Worm (Caenorhabditis elegans) whole organism, L4 larva: ENCODE measurements around the gene AH10.4.
A peak's percentile ranks its signal among the peaks of the same experiment; 100 is the strongest.

Experiments
- F49E8.2 ChIP-seq: sonication (generic microtip); optimal IDR thresholded peaks from 2 replicates; lab custom pipeline; 2016; ENCODE audit warnings: missing compliant biosample characterization, mild to moderate bottlenecking, missing genetic modification characterization, borderline replicate concordance
- T20F7.1 ChIP-seq: fragments of 200-800 bp; sonication (Bioruptor generic); optimal IDR thresholded peaks from 2 replicates; lab custom pipeline; 2018; ENCODE audit warnings: mild to moderate bottlenecking, missing genetic modification characterization, missing compliant biosample characterization
- T26A8.4 ChIP-seq: fragments of 200-800 bp; sonication (Bioruptor generic); IDR thresholded peaks from 2 replicates; pipeline ENCODE4 v1.3.6; 2022; ENCODE audit warnings: missing genetic modification characterization, missing compliant biosample characterization
- Y48G9A.11 ChIP-seq: fragments of 200-800 bp; sonication (Bioruptor generic); IDR thresholded peaks from 2 replicates; pipeline ENCODE4 v1.3.6; 2022; ENCODE audit warnings: missing genetic modification reagents, missing genetic modification characterization, missing compliant biosample characterization
- aha-1 ChIP-seq: fragments of 150-350 bp; peaks from one replicate; lab custom pipeline; 2014; ENCODE audit warnings: missing biosample characterization, missing genetic modification characterization
- ama-1 ChIP-seq: fragments of 150-350 bp; optimal IDR thresholded peaks from 2 replicates; lab custom pipeline; 2014; ENCODE audit warnings: inconsistent platforms, mixed read lengths
- ceh-32 ChIP-seq: sonication (generic microtip); optimal IDR thresholded peaks from 2 replicates; lab custom pipeline; 2016; ENCODE audit warnings: mild to moderate bottlenecking, missing genetic modification characterization, missing compliant biosample characterization; ENCODE audit not compliant: poor library complexity
- ceh-82 ChIP-seq: sonication (generic microtip); optimal IDR thresholded peaks from 2 replicates; lab custom pipeline; 2017; ENCODE audit warnings: missing biosample characterization, missing genetic modification characterization
- daf-12 ChIP-seq: fragments of 150-350 bp; optimal IDR thresholded peaks from 2 replicates; lab custom pipeline; 2014; ENCODE audit warnings: missing biosample characterization, missing genetic modification reagents, missing genetic modification characterization
- daf-16 ChIP-seq, 3 experiments: sonication (generic microtip); optimal IDR thresholded peaks; 2 replicates each; lab custom pipeline; 2016 to 2017; ENCODE audit warnings: missing genetic modification characterization in 3 of 3, missing genetic modification reagents in 3 of 3, mild to moderate bottlenecking in 2 of 3, missing compliant biosample characterization in 2 of 3, missing biosample characterization in 1 of 3, moderate library complexity in 1 of 3
- daf-19 ChIP-seq: fragments of 200-800 bp; sonication (Bioruptor generic); conservative IDR thresholded peaks from 2 replicates; pipeline ENCODE4 v1.3.6; 2022; ENCODE audit warnings: missing genetic modification characterization, missing compliant biosample characterization
- duxl-1 ChIP-seq: sonication (generic microtip); optimal IDR thresholded peaks from 2 replicates; lab custom pipeline; 2016; ENCODE audit warnings: mild to moderate bottlenecking, missing genetic modification characterization, moderate library complexity, missing compliant biosample characterization; ENCODE audit not compliant: poor library complexity
- hlh-11 ChIP-seq: fragments of 200-800 bp; sonication (Bioruptor generic); optimal IDR thresholded peaks from 2 replicates; lab custom pipeline; 2018; ENCODE audit warnings: mild to moderate bottlenecking, missing genetic modification characterization, missing compliant biosample characterization
- hmg-1.1 ChIP-seq: fragments of 200-800 bp; sonication (Bioruptor generic); IDR thresholded peaks from 2 replicates; pipeline ENCODE4 v1.3.6; 2022; ENCODE audit warnings: missing genetic modification reagents, missing genetic modification characterization, missing compliant biosample characterization
- jun-1 ChIP-seq: fragments of 150-350 bp; optimal IDR thresholded peaks from 2 replicates; lab custom pipeline; 2014; ENCODE audit warnings: missing biosample characterization, missing genetic modification reagents, missing genetic modification characterization
- lin-15B ChIP-seq: fragments of 150-350 bp; sonication (generic microtip); optimal IDR thresholded peaks from 3 replicates; lab custom pipeline; 2014; ENCODE audit warnings: missing biosample characterization, missing genetic modification characterization
- lir-3 ChIP-seq: sonication (generic microtip); optimal IDR thresholded peaks from 2 replicates; lab custom pipeline; 2016; ENCODE audit warnings: mild to moderate bottlenecking, missing genetic modification characterization, missing compliant biosample characterization
- mdl-1 ChIP-seq, 2 experiments: fragments of 150-350 bp in 1 of 2; sonication (generic microtip) in 1 of 2; optimal IDR thresholded peaks; 2 replicates each; lab custom pipeline; 2014 to 2017; ENCODE audit warnings: missing biosample characterization in 2 of 2, missing genetic modification characterization in 2 of 2
- mep-1 ChIP-seq: fragments of 150-350 bp; sonication (generic microtip); optimal IDR thresholded peaks from 3 replicates; lab custom pipeline; 2014; ENCODE audit warnings: missing biosample characterization, missing genetic modification characterization
- mes-2 ChIP-seq: sonication (generic microtip); optimal IDR thresholded peaks from 2 replicates; lab custom pipeline; 2016; ENCODE audit warnings: missing genotype, mild to moderate bottlenecking, missing genetic modification characterization, missing compliant biosample characterization; ENCODE audit not compliant: poor library complexity, severe bottlenecking
- mxl-2 ChIP-seq: fragments of 200-800 bp; sonication (Bioruptor generic); conservative IDR thresholded peaks from 2 replicates; pipeline ENCODE4 v1.3.6; 2022; ENCODE audit warnings: missing genetic modification reagents, missing genetic modification characterization, missing compliant biosample characterization
- nhr-111 ChIP-seq: fragments of 200-800 bp; sonication (Bioruptor generic); optimal IDR thresholded peaks from 2 replicates; lab custom pipeline; 2018; ENCODE audit warnings: mild to moderate bottlenecking, missing genetic modification characterization, missing compliant biosample characterization
- nhr-237 ChIP-seq: sonication (generic microtip); optimal IDR thresholded peaks from 2 replicates; lab custom pipeline; 2017; ENCODE audit warnings: missing biosample characterization, missing genetic modification characterization
- nhr-41 ChIP-seq: fragments of 200-800 bp; sonication (Bioruptor generic); IDR thresholded peaks from 2 replicates; pipeline ENCODE4 v1.3.6; 2022; ENCODE audit warnings: missing genetic modification reagents, missing genetic modification characterization, missing compliant biosample characterization
- nhr-48 ChIP-seq: sonication (generic microtip); optimal IDR thresholded peaks from 2 replicates; lab custom pipeline; 2016; ENCODE audit warnings: mild to moderate bottlenecking, missing genetic modification characterization, missing compliant biosample characterization
- nhr-6 ChIP-seq: fragments of 150-350 bp; optimal IDR thresholded peaks from 2 replicates; lab custom pipeline; 2014; ENCODE audit warnings: missing biosample characterization, missing genetic modification characterization
- nhr-77 ChIP-seq: fragments of 150-350 bp; optimal IDR thresholded peaks from 2 replicates; lab custom pipeline; 2014; ENCODE audit warnings: missing biosample characterization, missing genetic modification characterization
- pha-4 ChIP-seq, 2 experiments: fragments of 150-350 bp in 1 of 2; fragments of 200-800 bp in 1 of 2; sonication (Bioruptor generic) in 1 of 2; IDR thresholded peaks in 1 of 2; optimal IDR thresholded peaks in 1 of 2; 2 replicates each; pipeline versions ENCODE4 v1.3.6 to Lab custom; 2014 to 2022; ENCODE audit warnings: missing genetic modification characterization in 2 of 2, missing genetic modification reagents in 2 of 2, missing biosample characterization in 1 of 2, missing compliant biosample characterization in 1 of 2
- pqm-1 ChIP-seq: sonication (generic microtip); optimal IDR thresholded peaks from 2 replicates; lab custom pipeline; 2017; ENCODE audit warnings: missing biosample characterization, missing genetic modification characterization
- rbr-2 ChIP-seq: sonication (generic microtip); optimal IDR thresholded peaks from 2 replicates; lab custom pipeline; 2016; ENCODE audit warnings: missing genotype, missing genetic modification characterization, missing compliant biosample characterization
- set-16 ChIP-seq: fragments of 200-800 bp; sonication (Bioruptor generic); IDR thresholded peaks from 2 replicates; pipeline ENCODE4 v1.3.6; 2022; ENCODE audit warnings: missing genetic modification reagents, missing genetic modification characterization, missing compliant biosample characterization
- skn-1 ChIP-seq: fragments of 150-350 bp; optimal IDR thresholded peaks from 2 replicates; lab custom pipeline; 2014; ENCODE audit warnings: missing biosample characterization, missing genetic modification characterization
- tag-97 ChIP-seq: fragments of 200-800 bp; sonication (Bioruptor generic); IDR thresholded peaks from 2 replicates; pipeline ENCODE4 v1.3.6; 2022; ENCODE audit warnings: missing genetic modification characterization, missing compliant biosample characterization
- tra-1 ChIP-seq: fragments of 200-800 bp; sonication (Bioruptor generic); IDR thresholded peaks from 2 replicates; pipeline ENCODE4 v1.3.6; 2022; ENCODE audit warnings: missing genetic modification reagents, missing genetic modification characterization, missing compliant biosample characterization
- unc-130 ChIP-seq: sonication (generic microtip); optimal IDR thresholded peaks from 2 replicates; lab custom pipeline; 2016; ENCODE audit warnings: missing genetic modification reagents, missing genetic modification characterization, missing compliant biosample characterization
- unc-39 ChIP-seq: sonication (generic microtip); optimal IDR thresholded peaks from 2 replicates; lab custom pipeline; 2017; ENCODE audit warnings: missing biosample characterization, missing genetic modification characterization
- unc-62 ChIP-seq, 3 experiments: fragments of 150-350 bp in 1 of 3; sonication (generic microtip); optimal IDR thresholded peaks in 2 of 3; peaks in 1 of 3; 1 replicate in 1 of 3; 2 replicates in 2 of 3; lab custom pipeline; 2014 to 2017; ENCODE audit warnings: missing biosample characterization in 3 of 3, missing genetic modification characterization in 3 of 3, missing genetic modification reagents in 3 of 3, missing genotype in 1 of 3
- zag-1 ChIP-seq: fragments of 150-350 bp; optimal IDR thresholded peaks from 2 replicates; lab custom pipeline; 2014; ENCODE audit warnings: missing biosample characterization, missing genetic modification characterization
- zfp-2 ChIP-seq: sonication (generic microtip); optimal IDR thresholded peaks from 2 replicates; lab custom pipeline; 2016; ENCODE audit warnings: mild to moderate bottlenecking, missing genetic modification characterization, missing compliant biosample characterization
- zfp-3 ChIP-seq: fragments of 200-800 bp; sonication (Bioruptor generic); conservative IDR thresholded peaks from 2 replicates; pipeline ENCODE4 v1.3.6; 2022; ENCODE audit warnings: missing genetic modification reagents, missing genetic modification characterization, missing compliant biosample characterization
- zip-11 ChIP-seq: fragments of 200-800 bp; sonication (Bioruptor generic); IDR thresholded peaks from 2 replicates; pipeline ENCODE4 v1.3.6; 2022; ENCODE audit warnings: missing genetic modification characterization, missing compliant biosample characterization
- zip-2 ChIP-seq: fragments of 150-350 bp; optimal IDR thresholded peaks from 2 replicates; lab custom pipeline; 2014; ENCODE audit warnings: missing biosample characterization, missing genetic modification characterization

AH10.4 gene

DNA sequence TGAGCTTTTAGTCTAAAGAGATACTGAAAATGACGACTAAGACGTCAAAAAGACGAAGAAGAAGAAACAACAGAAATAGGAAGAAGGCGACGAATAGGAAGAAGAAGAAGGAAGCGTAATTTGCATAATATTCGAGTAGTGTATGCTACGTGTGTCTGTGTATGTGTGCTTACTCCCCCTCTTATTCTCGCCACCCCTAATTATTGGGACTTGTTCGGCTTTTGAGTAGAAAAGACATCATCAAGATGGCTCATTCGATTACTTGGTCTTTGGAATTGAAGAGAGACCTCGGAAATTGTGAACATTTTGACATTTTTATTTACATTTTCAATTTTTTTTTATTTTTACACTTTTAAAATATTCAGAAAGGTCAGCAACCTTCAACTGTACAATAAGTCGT lies 7.4 kb downstream of the AH10.4 start:
- TF ChIP-seq pqm-1 (tag; lab: Kevin White, UChicago) = no peak
- peak in 1 of 2 experiments; percentile 57 for TF ChIP-seq unc-62 (GFP tag; optimal IDR thresholded peaks at IDR 0.05 in 1 of 2; lab: Kevin White, UChicago)
- TF ChIP-seq unc-62 (tag; optimal IDR thresholded peaks at IDR 0.05; lab: Kevin White, UChicago) = no peak
- TF ChIP-seq zfp-3 (GFP tag; lab: Robert Waterston, UW) = no peak
- no peak for TF ChIP-seq tag-97 (GFP tag; lab: Robert Waterston, UW)

- TF ChIP-seq unc-62 (GFP tag; optimal IDR thresholded peaks at IDR 0.05 in 1 of 2; lab: Kevin White, UChicago) (peak in 1 of 2 experiments; percentile 45), unc-62 (tag; optimal IDR thresholded peaks at IDR 0.05; lab: Kevin White, UChicago) (no peak), ceh-82 (no peak), unc-130 (no peak), tra-1 (GFP tag; lab: Robert Waterston, UW) (no peak), mxl-2 (no peak), ama-1 (lab: Kevin White, UChicago) (no peak), ceh-32 (no peak), nhr-41 (no peak), aha-1 (tag; lab: Kevin White, UChicago) (peak; percentile 97), zip-2 (tag; lab: Kevin White, UChicago) (no peak), zfp-3 (GFP tag; lab: Robert Waterston, UW) (no peak), pha-4 (GFP tag; IDR thresholded peaks at IDR 0.05; lab: Robert Waterston, UW) (no peak), pha-4 (tag; optimal IDR thresholded peaks at IDR 0.05; lab: Kevin White, UChicago) (no peak), T20F7.1 (no peak), zip-11 (GFP tag; lab: Robert Waterston, UW) (no peak), rbr-2 (tag; lab: Kevin White, UChicago) (no peak), T26A8.4 (GFP tag; lab: Robert Waterston, UW) (no peak)
Measured at ce11 chrV:14128858-14129257, 8.8 kb downstream of the AH10.4 start.

- TF ChIP-seq zag-1 (tag; lab: Kevin White, UChicago) = no peak
- TF ChIP-seq mep-1 (tag; lab: Kevin White, UChicago) = peak; percentile 32
- TF ChIP-seq set-16 (GFP tag; lab: Robert Waterston, UW) = no peak
- TF ChIP-seq hmg-1.1 (GFP tag; lab: Robert Waterston, UW) = 0 out of 2 replicates have a peak, but pooled peaks have one; percentile 28
- peak; percentile 19 for TF ChIP-seq hlh-11 (tag; lab: Kevin White, UChicago)
- TF ChIP-seq daf-16 (GFP tag; optimal IDR thresholded peaks at IDR 0.05; lab: Kevin White, UChicago) = no peak
- peak; percentile 27 for TF ChIP-seq daf-16 (tag; optimal IDR thresholded peaks at IDR 0.05; lab: Kevin White, UChicago)
- peak; percentile 53 for TF ChIP-seq nhr-6 (tag; lab: Kevin White, UChicago)
- peak; percentile 6 for TF ChIP-seq rbr-2 (tag; lab: Kevin White, UChicago)
- TF ChIP-seq, all 104 proteins: peak for 6
Measured at ce11 chrV:14127834-14128233, 9.8 kb downstream of the AH10.4 start.

- TF ChIP-seq zfp-2 (tag; lab: Kevin White, UChicago) (no peak), daf-12 (tag; lab: Kevin White, UChicago) (no peak), nhr-237 (tag; lab: Kevin White, UChicago) (no peak), zip-11 (GFP tag; lab: Robert Waterston, UW) (no peak), skn-1 (tag; lab: Kevin White, UChicago) (no peak), unc-62 (GFP tag; optimal IDR thresholded peaks at IDR 0.05 in 1 of 2; lab: Kevin White, UChicago) (peak in 1 of 2 experiments; percentile 11), unc-62 (tag; optimal IDR thresholded peaks at IDR 0.05; lab: Kevin White, UChicago) (no peak), set-16 (GFP tag; lab: Robert Waterston, UW) (peak; percentile 16; the same call in 1 of the 2 replicates), T20F7.1 (no peak), nhr-111 (GFP tag; lab: Kevin White, UChicago) (no peak), nhr-41 (no peak), nhr-48 (tag; lab: Kevin White, UChicago) (no peak), lin-15B (tag; lab: Kevin White, UChicago) (no peak), jun-1 (no peak), F49E8.2 (tag; lab: Kevin White, UChicago) (no peak), hlh-11 (tag; lab: Kevin White, UChicago) (no peak), unc-39 (tag; lab: Kevin White, UChicago) (no peak), hmg-1.1 (GFP tag; lab: Robert Waterston, UW) (0 out of 2 replicates have a peak, but pooled peaks have one; percentile 17), mes-2 (tag; lab: Kevin White, UChicago) (peak; percentile 23), lir-3 (tag; lab: Kevin White, UChicago) (no peak), Y48G9A.11 (GFP tag; lab: Robert Waterston, UW) (no peak), ceh-32 (no peak), daf-19 (no peak), mdl-1 (tag; optimal IDR thresholded peaks at IDR 0.05; lab: Kevin White, UChicago) (no peak), duxl-1 (tag; lab: Kevin White, UChicago) (no peak), nhr-77 (tag; lab: Kevin White, UChicago) (no peak)
Measured at ce11 chrV:14126341-14126924, 11.2 kb downstream of the AH10.4 start.
